Fruit fly (Drosophila melanogaster): ENCODE measurements around the gene CG5177.

CG5177 gene

DNA sequence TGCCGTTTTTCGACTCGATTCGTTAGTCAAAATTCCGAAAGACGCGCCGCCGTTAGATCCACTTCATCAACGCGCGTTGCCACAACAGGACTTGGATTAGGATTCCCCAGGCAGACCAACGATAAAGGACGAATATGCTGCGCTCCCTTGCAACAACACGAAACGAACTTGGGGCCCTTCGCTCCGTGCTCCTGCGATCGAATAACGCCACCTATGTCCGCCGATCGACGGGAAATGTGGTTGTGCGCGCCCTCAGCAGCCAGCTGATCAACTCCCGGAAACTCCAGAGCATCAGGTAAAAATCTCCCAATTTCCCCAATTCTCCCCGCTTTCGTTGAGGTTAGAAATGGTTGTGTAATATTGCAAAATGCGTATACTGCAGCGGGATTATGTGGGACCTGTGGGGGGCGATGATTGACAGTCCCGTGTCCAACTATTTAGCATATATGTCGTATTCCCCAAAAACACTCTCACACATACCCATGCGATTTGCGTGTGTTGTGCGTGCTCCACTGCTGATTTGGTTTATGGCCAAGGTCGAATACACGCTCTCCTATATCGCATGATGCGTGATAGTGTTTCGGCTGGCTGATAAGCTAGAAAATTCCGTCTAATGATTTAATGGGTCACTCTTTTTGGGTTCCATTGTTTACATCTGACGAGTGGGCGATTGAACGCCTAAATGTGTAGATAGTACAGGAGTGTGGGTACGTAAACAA lies 22.2 kb downstream of the CG5177 start (continued):
- TF ChIP-seq gem (tag; optimal IDR thresholded peaks at IDR 0.05) (no peak), CG7745 (tag; optimal IDR thresholded peaks at IDR 0.05) (no peak), Fer2 (tag; optimal IDR thresholded peaks at IDR 0.05) (no peak), cg (GFP tag; optimal IDR thresholded peaks at IDR 0.05) (peak; percentile 57), CG17328 (GFP tag; IDR thresholded peaks at IDR 0.05) (0 out of 2 replicates have a peak, but pooled peaks have one; percentile 4), Hr78 (GFP tag; optimal IDR thresholded peaks at IDR 0.05) (no peak), Ada2b (GFP tag; IDR thresholded peaks at IDR 0.05) (no peak), scrt (GFP tag; optimal IDR thresholded peaks at IDR 0.05) (no peak), Optix (GFP tag; IDR thresholded peaks at IDR 0.05) (no peak), CG31365 (tag; optimal IDR thresholded peaks at IDR 0.05) (no peak), CG30020 (tag; optimal IDR thresholded peaks at IDR 0.05) (no peak), hb (GFP tag; IDR thresholded peaks at IDR 0.05; ENCODE audit: partially characterized antibody) (no peak), Camta (GFP tag; optimal IDR thresholded peaks at IDR 0.05) (no peak), bigmax (GFP tag; optimal IDR thresholded peaks at IDR 0.05) (peak; percentile 89), cwo (GFP tag; optimal IDR thresholded peaks at IDR 0.05) (peak; percentile 75), Dll (GFP tag; IDR thresholded peaks at IDR 0.05; ENCODE audit: partially characterized antibody) (no peak), br (optimal IDR thresholded peaks at IDR 0.05) (no peak), CG6175 (GFP tag; IDR thresholded peaks at IDR 0.05) (no peak), NC2β (GFP tag; optimal IDR thresholded peaks at IDR 0.05) (no peak), CG1792 (GFP tag; optimal IDR thresholded peaks at IDR 0.05) (no peak), mirr (GFP tag; optimal IDR thresholded peaks at IDR 0.05) (peak; percentile 73), CG12942 (GFP tag; optimal IDR thresholded peaks at IDR 0.05) (no peak), bbx (GFP tag; IDR thresholded peaks at IDR 0.05; ENCODE audit: partially characterized antibody) (0 out of 2 replicates have a peak, but pooled peaks have one; percentile 7), trem (tag; optimal IDR thresholded peaks at IDR 0.05) (no peak), CG9727 (GFP tag; optimal IDR thresholded peaks at IDR 0.05) (no peak), her (GFP tag; optimal IDR thresholded peaks at IDR 0.05) (no peak), gcm (GFP tag; optimal IDR thresholded peaks at IDR 0.05) (no peak), psq (GFP tag; optimal IDR thresholded peaks at IDR 0.05) (no peak), Mes4 (GFP tag; optimal IDR thresholded peaks at IDR 0.05) (no peak), CG9932 (GFP tag; IDR thresholded peaks at IDR 0.05) (no peak), CG3838 (GFP tag; optimal IDR thresholded peaks at IDR 0.05) (no peak), CG14050 (GFP tag; IDR thresholded peaks at IDR 0.05) (no peak), CG16863 (GFP tag; optimal IDR thresholded peaks at IDR 0.05) (no peak), CG14860 (GFP tag; IDR thresholded peaks at IDR 0.05; ENCODE audit: partially characterized antibody) (no peak), CG12219 (GFP tag; optimal IDR thresholded peaks at IDR 0.05) (no peak), toy (GFP tag; IDR thresholded peaks at IDR 0.05) (no peak), H2.0 (GFP tag; IDR thresholded peaks at IDR 0.05) (no peak), CG18476 (GFP tag; optimal IDR thresholded peaks at IDR 0.05) (no peak), CG8478 (optimal IDR thresholded peaks at IDR 0.05) (no peak), CG4404 (GFP tag; IDR thresholded peaks at IDR 0.05) (no peak), grn (GFP tag; optimal IDR thresholded peaks at IDR 0.05) (peak; percentile 45), aop (GFP tag; IDR thresholded peaks at IDR 0.05) (no peak), z (GFP tag; IDR thresholded peaks at IDR 0.05) (no peak), CG32767 (GFP tag; IDR thresholded peaks at IDR 0.05) (no peak), bcd (GFP tag; optimal IDR thresholded peaks at IDR 0.05) (no peak), CG11093 (GFP tag; IDR thresholded peaks at IDR 0.05) (no peak), fd96Cb (tag; optimal IDR thresholded peaks at IDR 0.05) (no peak), btn (GFP tag; optimal IDR thresholded peaks at IDR 0.05) (no peak), CG7271 (tag; optimal IDR thresholded peaks at IDR 0.05) (no peak), fru (optimal IDR thresholded peaks at IDR 0.05) (no peak), Tbp (GFP tag; optimal IDR thresholded peaks at IDR 0.05) (no peak), ind (GFP tag; optimal IDR thresholded peaks at IDR 0.05) (no peak)

Measured in whole organism, embryonic.